Fruit fly (Drosophila melanogaster) whole organism, wandering third instar larva: Measurements from ENCODE around the gene Set2.

ENCODE experiments used
- Abd-B ChIP-seq: fragments of >200 bp; optimal IDR thresholded peaks from 2 replicates; lab custom pipeline; 2017; ENCODE audit warnings: missing biosample characterization, missing genetic modification characterization
- CG32264 ChIP-seq: fragments of 200-800 bp; sonication (Bioruptor generic); optimal IDR thresholded peaks from 2 replicates; lab custom pipeline; 2016; ENCODE audit warnings: missing biosample characterization, missing genetic modification characterization
- CG9705 ChIP-seq: fragments of 200-800 bp; sonication (Bioruptor generic); optimal IDR thresholded peaks from 2 replicates; lab custom pipeline; 2018; ENCODE audit warnings: missing biosample characterization, mild to moderate bottlenecking, missing genetic modification characterization
- CrebA ChIP-seq: fragments of 200-800 bp; sonication (Bioruptor generic); optimal IDR thresholded peaks from 2 replicates; lab custom pipeline; 2016; ENCODE audit warnings: missing biosample characterization, mild to moderate bottlenecking, missing genetic modification characterization, borderline replicate concordance
- Dfd ChIP-seq: fragments of >200 bp; optimal IDR thresholded peaks from 2 replicates; lab custom pipeline; 2017; ENCODE audit warnings: missing biosample characterization, missing genetic modification characterization
- Dif ChIP-seq: fragments of 200-275, 200-300 bp; sonication (Bioruptor generic); optimal IDR thresholded peaks from 2 replicates; lab custom pipeline; 2018; ENCODE audit warnings: missing biosample characterization, missing genetic modification characterization; ENCODE audit not compliant: partially characterized antibody
- GATAd ChIP-seq: sonication (Bioruptor generic); optimal IDR thresholded peaks from 2 replicates; lab custom pipeline; 2016; ENCODE audit warnings: missing biosample characterization, missing genetic modification characterization
- HLH106 ChIP-seq: fragments of 200-800 bp; optimal IDR thresholded peaks from 3 replicates; lab custom pipeline; 2019; ENCODE audit warnings: missing biosample characterization, mild to moderate bottlenecking, missing genetic modification characterization, moderate library complexity
- Hnf4 ChIP-seq: fragments of 200-800 bp; sonication (Bioruptor generic); optimal IDR thresholded peaks from 2 replicates; lab custom pipeline; 2016; ENCODE audit warnings: missing biosample characterization, mild to moderate bottlenecking, missing genetic modification characterization
- Hr78 ChIP-seq: fragments of >200 bp; optimal IDR thresholded peaks from 2 replicates; lab custom pipeline; 2017; ENCODE audit warnings: missing biosample characterization, missing genetic modification characterization
- Hr83 ChIP-seq: fragments of 200-300 bp; sonication (Bioruptor generic); optimal IDR thresholded peaks from 2 replicates; lab custom pipeline; 2016; ENCODE audit warnings: missing biosample characterization, mild to moderate bottlenecking, missing genetic modification characterization, moderate library complexity; ENCODE audit not compliant: poor library complexity, severe bottlenecking
- Jra ChIP-seq: sonication (Bioruptor generic); optimal IDR thresholded peaks from 2 replicates; lab custom pipeline; 2016; ENCODE audit warnings: missing biosample characterization, missing genetic modification characterization
- Mio ChIP-seq: sonication (Bioruptor generic); optimal IDR thresholded peaks from 2 replicates; lab custom pipeline; 2016; ENCODE audit warnings: missing biosample characterization, missing genetic modification characterization
- Myc ChIP-seq: fragments of >200 bp; optimal IDR thresholded peaks from 2 replicates; lab custom pipeline; 2017
- N ChIP-seq: fragments of >200 bp; optimal IDR thresholded peaks from 2 replicates; lab custom pipeline; 2018; ENCODE audit warnings: missing biosample characterization, missing external identifiers, missing genetic modification characterization
- OdsH ChIP-seq: fragments of 200-800 bp; sonication (Bioruptor generic); optimal IDR thresholded peaks from 2 replicates; lab custom pipeline; 2016; ENCODE audit warnings: missing biosample characterization, mild to moderate bottlenecking, missing genetic modification characterization
- Rel ChIP-seq, 2 experiments: fragments of 200-800 bp; sonication (Bioruptor generic) in 1 of 2; optimal IDR thresholded peaks; 2 replicates in 1 of 2; 3 replicates in 1 of 2; lab custom pipeline; 2016 to 2019; ENCODE audit warnings: mild to moderate bottlenecking in 2 of 2, missing biosample characterization in 2 of 2, missing genetic modification characterization in 2 of 2, moderate library complexity in 1 of 2
- Sp1 ChIP-seq: fragments of 200-800 bp; sonication (Bioruptor generic); optimal IDR thresholded peaks from 3 replicates; lab custom pipeline; 2019; ENCODE audit warnings: missing biosample characterization, mild to moderate bottlenecking, missing genetic modification characterization, moderate library complexity
- Vsx2 ChIP-seq: fragments of 200-300, 225-300 bp; sonication (Bioruptor generic); optimal IDR thresholded peaks from 2 replicates; lab custom pipeline; 2018; ENCODE audit warnings: missing biosample characterization, missing genetic modification characterization; ENCODE audit not compliant: partially characterized antibody
- br ChIP-seq: fragments of 200-800 bp; sonication (Bioruptor generic); optimal IDR thresholded peaks from 2 replicates; lab custom pipeline; 2016; ENCODE audit warnings: missing biosample characterization, missing genetic modification characterization
- brk ChIP-seq: fragments of 200-800 bp; sonication (Bioruptor generic); optimal IDR thresholded peaks from 2 replicates; lab custom pipeline; 2016; ENCODE audit warnings: missing biosample characterization, mild to moderate bottlenecking, missing genetic modification characterization
- dl ChIP-seq, 2 experiments: fragments of 175-275, 200-275 bp in 1 of 2; fragments of 200-275 bp in 1 of 2; sonication (Bioruptor generic); optimal IDR thresholded peaks; lab custom pipeline; 2018; ENCODE audit warnings: mild to moderate bottlenecking in 2 of 2, missing biosample characterization in 2 of 2, missing genetic modification characterization in 2 of 2, moderate library complexity in 2 of 2; ENCODE audit not compliant: partially characterized antibody in 2 of 2, insufficient read depth in 1 of 2
- dmrt93B ChIP-seq: fragments of 200-800 bp; sonication (Bioruptor generic); optimal IDR thresholded peaks from 2 replicates; lab custom pipeline; 2018; ENCODE audit warnings: missing biosample characterization, mild to moderate bottlenecking, missing genetic modification characterization
- dsf ChIP-seq: sonication (Bioruptor generic); optimal IDR thresholded peaks from 2 replicates; lab custom pipeline; 2016; ENCODE audit warnings: missing biosample characterization, missing genetic modification characterization, borderline replicate concordance
- ey ChIP-seq: fragments of 200-800 bp; sonication (Bioruptor generic); optimal IDR thresholded peaks from 2 replicates; lab custom pipeline; 2016; ENCODE audit warnings: missing biosample characterization, missing genetic modification characterization
- foxo ChIP-seq, 2 experiments: fragments of 200-800 bp; sonication (Bioruptor generic); optimal IDR thresholded peaks; 2 replicates in 1 of 2; 3 replicates in 1 of 2; lab custom pipeline; 2016 to 2017; ENCODE audit warnings: missing biosample characterization in 2 of 2, missing genetic modification characterization in 2 of 2
- fru ChIP-seq: fragments of 200-800 bp; sonication (Bioruptor generic); optimal IDR thresholded peaks from 3 replicates; lab custom pipeline; 2016; ENCODE audit warnings: missing biosample characterization, mild to moderate bottlenecking, missing genetic modification characterization
- h ChIP-seq: fragments of 200-800 bp; sonication (Bioruptor generic); optimal IDR thresholded peaks from 3 replicates; lab custom pipeline; 2016; ENCODE audit warnings: missing biosample characterization, mild to moderate bottlenecking, missing genetic modification characterization
- jim ChIP-seq: fragments of 175-275, 200-325 bp; sonication (Bioruptor generic); optimal IDR thresholded peaks from 2 replicates; lab custom pipeline; 2016; ENCODE audit warnings: missing biosample characterization, mild to moderate bottlenecking, missing genetic modification characterization
- lola ChIP-seq: fragments of >200 bp; optimal IDR thresholded peaks from 2 replicates; lab custom pipeline; 2017; ENCODE audit warnings: missing biosample characterization, missing genetic modification characterization
- psq ChIP-seq: fragments of 200-800 bp; sonication (Bioruptor generic); optimal IDR thresholded peaks from 3 replicates; lab custom pipeline; 2017; ENCODE audit warnings: missing biosample characterization, mild to moderate bottlenecking, missing genetic modification characterization, moderate library complexity
- rgr ChIP-seq: fragments of 200-800 bp; sonication (Bioruptor generic); optimal IDR thresholded peaks from 3 replicates; lab custom pipeline; 2016; ENCODE audit warnings: missing biosample characterization, mild to moderate bottlenecking, missing genetic modification characterization
- sage ChIP-seq: fragments of 200-800 bp; sonication (Bioruptor generic); optimal IDR thresholded peaks from 2 replicates; lab custom pipeline; 2016; ENCODE audit warnings: missing biosample characterization, mild to moderate bottlenecking, missing genetic modification characterization
- sv ChIP-seq: fragments of 200-800 bp; sonication (Bioruptor generic); optimal IDR thresholded peaks from 3 replicates; lab custom pipeline; 2016; ENCODE audit warnings: missing biosample characterization, missing genetic modification characterization
- tai ChIP-seq: sonication (Bioruptor generic); optimal IDR thresholded peaks from 2 replicates; lab custom pipeline; 2016; ENCODE audit warnings: missing biosample characterization, missing genetic modification characterization
- usp ChIP-seq: fragments of >200 bp; optimal IDR thresholded peaks from 2 replicates; lab custom pipeline; 2017; ENCODE audit warnings: missing biosample characterization, missing genetic modification characterization
- woc ChIP-seq: sonication (Bioruptor generic); optimal IDR thresholded peaks from 2 replicates; lab custom pipeline; 2016; ENCODE audit warnings: missing biosample characterization, mild to moderate bottlenecking, missing genetic modification characterization

The Set2 gene

DNA sequence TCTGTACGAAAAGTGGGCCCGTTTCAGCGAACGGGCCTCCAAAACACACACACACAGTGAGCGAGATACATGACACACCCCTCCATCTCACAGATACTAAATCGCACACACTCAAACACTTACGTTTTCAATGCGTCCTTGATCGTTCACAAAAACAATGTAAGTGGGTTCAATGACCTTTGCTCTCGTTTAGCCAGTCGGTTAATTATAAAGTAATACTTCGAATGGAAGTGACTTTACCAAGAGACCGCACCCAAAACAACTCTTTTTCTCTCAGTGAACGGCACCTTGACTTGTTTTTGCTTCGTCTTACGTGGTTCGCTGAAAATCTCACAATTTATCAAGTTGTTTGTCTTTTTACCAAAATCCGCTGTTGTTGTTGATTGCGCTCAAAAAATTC is 18.7 kb upstream of the Set2 start:
- TF ChIP-seq br (GFP tag; lab: Kevin White, UChicago) (peak; percentile 52), Hr78 (GFP tag; lab: Kevin White, UChicago) (no peak), woc (peak; percentile 57), Hnf4 (GFP tag; lab: Kevin White, UChicago) (peak; percentile 39), ey (GFP tag; lab: Kevin White, UChicago) (peak; percentile 59), psq (peak; percentile 48), brk (GFP tag; lab: Kevin White, UChicago) (peak; percentile 1), h (GFP tag; lab: Kevin White, UChicago) (peak; percentile 72), fru (peak; percentile 64), Myc (lab: Kevin White, UChicago) (no peak), sage (no peak), tai (GFP tag; lab: Kevin White, UChicago) (peak; percentile 53), dl (GFP tag; optimal IDR thresholded peaks at IDR 0.05; lab: Kevin White, UChicago; ENCODE audit: insufficient read depth in 1 of 2, partially characterized antibody in 2 of 2) (no peak), CrebA (no peak), foxo (GFP tag; optimal IDR thresholded peaks at IDR 0.05; lab: Kevin White, UChicago) (peak in 1 of 2 experiments; percentile 60), Hr83 (GFP tag; lab: Kevin White, UChicago) (no peak), CG32264 (GFP tag; lab: Kevin White, UChicago) (no peak), rgr (GFP tag; lab: Kevin White, UChicago) (peak; percentile 45), Dif (GFP tag; lab: Kevin White, UChicago) (no peak), HLH106 (tag; lab: Kevin White, UChicago) (peak; percentile 27), jim (no peak)

DNA sequence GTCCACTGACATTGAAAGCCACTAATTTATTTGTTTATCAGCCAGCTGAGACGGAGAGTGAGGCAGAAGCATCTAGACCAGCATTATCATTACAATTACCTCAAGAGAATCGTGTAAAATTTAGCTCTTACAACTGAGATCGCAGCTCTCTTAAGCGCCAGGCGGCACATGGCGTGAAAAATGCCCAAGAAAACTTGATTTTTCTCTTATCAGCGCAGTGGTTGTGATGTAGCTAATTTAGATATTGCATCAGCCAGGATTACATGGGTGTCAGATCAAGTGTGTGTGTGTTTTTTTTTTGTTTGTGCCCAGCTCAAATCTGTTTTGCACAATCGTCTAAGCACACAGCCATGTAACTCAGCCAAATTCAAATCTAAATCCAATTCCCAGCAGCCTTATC is 18.0 kb upstream of the Set2 start:
- TF ChIP-seq Jra (no peak), br (GFP tag; lab: Kevin White, UChicago) (no peak), h (GFP tag; lab: Kevin White, UChicago) (no peak)

DNA sequence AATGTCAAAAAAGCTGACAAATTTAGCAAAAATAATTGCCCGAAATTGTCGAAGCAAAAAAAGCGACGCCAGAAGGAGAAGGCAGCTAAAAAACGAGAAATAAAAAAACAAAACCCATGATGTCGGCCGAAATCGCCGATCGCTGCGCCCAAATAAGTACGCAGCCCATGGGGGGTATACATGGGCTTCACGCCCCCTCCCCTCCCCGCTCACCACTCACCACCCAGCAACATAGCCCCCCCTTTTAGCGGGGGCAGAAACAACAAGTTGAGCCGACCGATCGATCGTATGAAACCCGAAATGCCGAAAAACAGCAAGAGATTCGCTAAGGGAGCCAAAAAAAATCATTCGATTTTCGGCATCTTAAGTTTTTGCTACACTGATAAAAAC is 17.1 kb upstream of the Set2 start:
- TF ChIP-seq CG9705 (GFP tag; lab: Kevin White, UChicago) (no peak), Rel (GFP tag; optimal IDR thresholded peaks at IDR 0.05; lab: Kevin White, UChicago) (no peak), Rel (tag; optimal IDR thresholded peaks at IDR 0.05; lab: Kevin White, UChicago) (peak; percentile 92), jim (peak; percentile 88), h (GFP tag; lab: Kevin White, UChicago) (no peak), N (GFP tag; lab: Kevin White, UChicago) (no peak)

DNA sequence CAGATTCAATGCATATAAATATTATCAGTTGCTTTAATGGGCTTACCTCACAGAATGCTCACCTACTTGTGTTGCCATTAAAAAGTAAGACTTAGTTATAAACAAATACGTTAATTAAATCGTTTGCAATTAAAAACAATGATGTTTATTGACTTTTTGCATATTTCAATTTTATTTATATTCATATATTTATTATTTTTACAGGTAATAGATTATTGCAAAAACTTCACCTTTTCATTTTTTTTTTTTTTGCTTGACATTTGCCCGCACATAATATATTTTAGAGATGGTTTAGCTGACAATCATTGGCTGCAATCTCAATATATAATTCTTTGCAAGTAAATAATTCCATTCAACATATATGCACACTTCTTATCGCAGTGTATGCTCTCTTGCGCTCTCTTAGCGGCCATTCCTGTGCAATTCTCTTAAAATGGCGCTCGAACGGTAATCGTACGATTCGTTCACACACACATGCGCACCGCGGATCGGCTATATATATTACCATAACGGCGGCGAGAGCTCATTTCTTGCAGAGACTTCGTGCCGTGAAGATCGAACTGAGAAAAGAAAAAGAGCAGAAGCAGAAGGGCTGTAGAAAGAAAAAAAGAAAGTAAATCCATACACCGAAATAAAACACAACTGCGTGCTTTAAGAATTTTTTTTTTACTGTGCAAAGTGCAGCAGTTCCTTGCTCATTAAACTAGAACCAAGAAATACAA is 16.5 kb upstream of the Set2 start, which contains the start of gene Bcat:
Gene Bcat (plus strand): TSS at position 522 of the 722 bp plus-strand sequence.
- peak; percentile 15 for TF ChIP-seq Hnf4 (GFP tag; lab: Kevin White, UChicago)
- peak; percentile 85 for TF ChIP-seq Sp1
- TF ChIP-seq usp (GFP tag; lab: Kevin White, UChicago): no peak
- no peak for TF ChIP-seq jim
- TF ChIP-seq Hr83 (GFP tag; lab: Kevin White, UChicago): no peak
- TF ChIP-seq h (GFP tag; lab: Kevin White, UChicago): peak; percentile 32
- no peak for TF ChIP-seq CG32264 (GFP tag; lab: Kevin White, UChicago)
- TF ChIP-seq N (GFP tag; lab: Kevin White, UChicago): no peak
- TF ChIP-seq sage: no peak
- peak; percentile 43 for TF ChIP-seq rgr (GFP tag; lab: Kevin White, UChicago)
- no peak for TF ChIP-seq GATAd (GFP tag; lab: Kevin White, UChicago)
- TF ChIP-seq Hr78 (GFP tag; lab: Kevin White, UChicago): no peak
- no peak for TF ChIP-seq dsf (GFP tag; lab: Kevin White, UChicago)
- no peak for TF ChIP-seq CrebA
- peak; percentile 71 for TF ChIP-seq psq
- TF ChIP-seq tai (GFP tag; lab: Kevin White, UChicago): no peak
- peak; percentile 46 for TF ChIP-seq sv (GFP tag; lab: Kevin White, UChicago)
- TF ChIP-seq br (GFP tag; lab: Kevin White, UChicago): peak; percentile 40
- TF ChIP-seq Dif (GFP tag; lab: Kevin White, UChicago): peak; percentile 58
- TF ChIP-seq dmrt93B (GFP tag; lab: Kevin White, UChicago): peak; percentile 82
- TF ChIP-seq Jra: no peak
- TF ChIP-seq brk (GFP tag; lab: Kevin White, UChicago): no peak
- TF ChIP-seq woc: peak; percentile 26
- peak; percentile 80 for TF ChIP-seq HLH106 (tag; lab: Kevin White, UChicago)
- no peak for TF ChIP-seq Dfd (GFP tag; lab: Kevin White, UChicago)
- TF ChIP-seq Rel (GFP tag; optimal IDR thresholded peaks at IDR 0.05; lab: Kevin White, UChicago): no peak
- peak; percentile 52 for TF ChIP-seq Rel (tag; optimal IDR thresholded peaks at IDR 0.05; lab: Kevin White, UChicago)
- TF ChIP-seq OdsH (GFP tag; lab: Kevin White, UChicago): peak; percentile 56
- TF ChIP-seq foxo (GFP tag; optimal IDR thresholded peaks at IDR 0.05; lab: Kevin White, UChicago): peak in 1 of 2 experiments; percentile 74
- peak; percentile 2 to 20 for TF ChIP-seq dl (GFP tag; optimal IDR thresholded peaks at IDR 0.05; lab: Kevin White, UChicago; ENCODE audit: insufficient read depth in 1 of 2, partially characterized antibody in 2 of 2)
- TF ChIP-seq fru: peak; percentile 57
- no peak for TF ChIP-seq lola
- peak; percentile 43 for TF ChIP-seq CG9705 (GFP tag; lab: Kevin White, UChicago)
- no peak for TF ChIP-seq Mio
- TF ChIP-seq Vsx2 (GFP tag; lab: Kevin White, UChicago): no peak
- peak; percentile 36 for TF ChIP-seq ey (GFP tag; lab: Kevin White, UChicago)
- no peak for TF ChIP-seq Myc (lab: Kevin White, UChicago)
- TF ChIP-seq Abd-B (GFP tag; lab: Kevin White, UChicago): no peak
